Fruit fly (Drosophila melanogaster) whole organism, wandering third instar larva: ENCODE measurements around the gene CG43317.

Source experiments
- CG32264 ChIP-seq: fragments of 200-800 bp; sonication (Bioruptor generic); optimal IDR thresholded peaks from 2 replicates; lab custom pipeline; 2016; ENCODE audit warnings: missing biosample characterization, missing genetic modification characterization
- CG9705 ChIP-seq: fragments of 200-800 bp; sonication (Bioruptor generic); optimal IDR thresholded peaks from 2 replicates; lab custom pipeline; 2018; ENCODE audit warnings: missing biosample characterization, mild to moderate bottlenecking, missing genetic modification characterization
- CrebA ChIP-seq: fragments of 200-800 bp; sonication (Bioruptor generic); optimal IDR thresholded peaks from 2 replicates; lab custom pipeline; 2016; ENCODE audit warnings: missing biosample characterization, mild to moderate bottlenecking, missing genetic modification characterization, borderline replicate concordance
- Dif ChIP-seq: fragments of 200-275, 200-300 bp; sonication (Bioruptor generic); optimal IDR thresholded peaks from 2 replicates; lab custom pipeline; 2018; ENCODE audit warnings: missing biosample characterization, missing genetic modification characterization; ENCODE audit not compliant: partially characterized antibody
- GATAd ChIP-seq: sonication (Bioruptor generic); optimal IDR thresholded peaks from 2 replicates; lab custom pipeline; 2016; ENCODE audit warnings: missing biosample characterization, missing genetic modification characterization
- HLH106 ChIP-seq: fragments of 200-800 bp; optimal IDR thresholded peaks from 3 replicates; lab custom pipeline; 2019; ENCODE audit warnings: missing biosample characterization, mild to moderate bottlenecking, missing genetic modification characterization, moderate library complexity
- Hnf4 ChIP-seq: fragments of 200-800 bp; sonication (Bioruptor generic); optimal IDR thresholded peaks from 2 replicates; lab custom pipeline; 2016; ENCODE audit warnings: missing biosample characterization, mild to moderate bottlenecking, missing genetic modification characterization
- Hr78 ChIP-seq: fragments of >200 bp; optimal IDR thresholded peaks from 2 replicates; lab custom pipeline; 2017; ENCODE audit warnings: missing biosample characterization, missing genetic modification characterization
- Hr83 ChIP-seq: fragments of 200-300 bp; sonication (Bioruptor generic); optimal IDR thresholded peaks from 2 replicates; lab custom pipeline; 2016; ENCODE audit warnings: missing biosample characterization, mild to moderate bottlenecking, missing genetic modification characterization, moderate library complexity; ENCODE audit not compliant: poor library complexity, severe bottlenecking
- Jra ChIP-seq: sonication (Bioruptor generic); optimal IDR thresholded peaks from 2 replicates; lab custom pipeline; 2016; ENCODE audit warnings: missing biosample characterization, missing genetic modification characterization
- Mio ChIP-seq: sonication (Bioruptor generic); optimal IDR thresholded peaks from 2 replicates; lab custom pipeline; 2016; ENCODE audit warnings: missing biosample characterization, missing genetic modification characterization
- N ChIP-seq: fragments of >200 bp; optimal IDR thresholded peaks from 2 replicates; lab custom pipeline; 2018; ENCODE audit warnings: missing biosample characterization, missing external identifiers, missing genetic modification characterization
- OdsH ChIP-seq: fragments of 200-800 bp; sonication (Bioruptor generic); optimal IDR thresholded peaks from 2 replicates; lab custom pipeline; 2016; ENCODE audit warnings: missing biosample characterization, mild to moderate bottlenecking, missing genetic modification characterization
- Rel ChIP-seq, 2 experiments: fragments of 200-800 bp; sonication (Bioruptor generic) in 1 of 2; optimal IDR thresholded peaks; 2 replicates in 1 of 2; 3 replicates in 1 of 2; lab custom pipeline; 2016 to 2019; ENCODE audit warnings: mild to moderate bottlenecking in 2 of 2, missing biosample characterization in 2 of 2, missing genetic modification characterization in 2 of 2, moderate library complexity in 1 of 2
- Sp1 ChIP-seq: fragments of 200-800 bp; sonication (Bioruptor generic); optimal IDR thresholded peaks from 3 replicates; lab custom pipeline; 2019; ENCODE audit warnings: missing biosample characterization, mild to moderate bottlenecking, missing genetic modification characterization, moderate library complexity
- Vsx2 ChIP-seq: fragments of 200-300, 225-300 bp; sonication (Bioruptor generic); optimal IDR thresholded peaks from 2 replicates; lab custom pipeline; 2018; ENCODE audit warnings: missing biosample characterization, missing genetic modification characterization; ENCODE audit not compliant: partially characterized antibody
- br ChIP-seq: fragments of 200-800 bp; sonication (Bioruptor generic); optimal IDR thresholded peaks from 2 replicates; lab custom pipeline; 2016; ENCODE audit warnings: missing biosample characterization, missing genetic modification characterization
- dl ChIP-seq, 2 experiments: fragments of 175-275, 200-275 bp in 1 of 2; fragments of 200-275 bp in 1 of 2; sonication (Bioruptor generic); optimal IDR thresholded peaks; lab custom pipeline; 2018; ENCODE audit warnings: mild to moderate bottlenecking in 2 of 2, missing biosample characterization in 2 of 2, missing genetic modification characterization in 2 of 2, moderate library complexity in 2 of 2; ENCODE audit not compliant: partially characterized antibody in 2 of 2, insufficient read depth in 1 of 2
- dmrt93B ChIP-seq: fragments of 200-800 bp; sonication (Bioruptor generic); optimal IDR thresholded peaks from 2 replicates; lab custom pipeline; 2018; ENCODE audit warnings: missing biosample characterization, mild to moderate bottlenecking, missing genetic modification characterization
- ey ChIP-seq: fragments of 200-800 bp; sonication (Bioruptor generic); optimal IDR thresholded peaks from 2 replicates; lab custom pipeline; 2016; ENCODE audit warnings: missing biosample characterization, missing genetic modification characterization
- foxo ChIP-seq, 2 experiments: fragments of 200-800 bp; sonication (Bioruptor generic); optimal IDR thresholded peaks; 2 replicates in 1 of 2; 3 replicates in 1 of 2; lab custom pipeline; 2016 to 2017; ENCODE audit warnings: missing biosample characterization in 2 of 2, missing genetic modification characterization in 2 of 2
- fru ChIP-seq: fragments of 200-800 bp; sonication (Bioruptor generic); optimal IDR thresholded peaks from 3 replicates; lab custom pipeline; 2016; ENCODE audit warnings: missing biosample characterization, mild to moderate bottlenecking, missing genetic modification characterization
- h ChIP-seq: fragments of 200-800 bp; sonication (Bioruptor generic); optimal IDR thresholded peaks from 3 replicates; lab custom pipeline; 2016; ENCODE audit warnings: missing biosample characterization, mild to moderate bottlenecking, missing genetic modification characterization
- jim ChIP-seq: fragments of 175-275, 200-325 bp; sonication (Bioruptor generic); optimal IDR thresholded peaks from 2 replicates; lab custom pipeline; 2016; ENCODE audit warnings: missing biosample characterization, mild to moderate bottlenecking, missing genetic modification characterization
- lola ChIP-seq: fragments of >200 bp; optimal IDR thresholded peaks from 2 replicates; lab custom pipeline; 2017; ENCODE audit warnings: missing biosample characterization, missing genetic modification characterization
- psq ChIP-seq: fragments of 200-800 bp; sonication (Bioruptor generic); optimal IDR thresholded peaks from 3 replicates; lab custom pipeline; 2017; ENCODE audit warnings: missing biosample characterization, mild to moderate bottlenecking, missing genetic modification characterization, moderate library complexity
- rgr ChIP-seq: fragments of 200-800 bp; sonication (Bioruptor generic); optimal IDR thresholded peaks from 3 replicates; lab custom pipeline; 2016; ENCODE audit warnings: missing biosample characterization, mild to moderate bottlenecking, missing genetic modification characterization
- usp ChIP-seq: fragments of >200 bp; optimal IDR thresholded peaks from 2 replicates; lab custom pipeline; 2017; ENCODE audit warnings: missing biosample characterization, missing genetic modification characterization
- woc ChIP-seq: sonication (Bioruptor generic); optimal IDR thresholded peaks from 2 replicates; lab custom pipeline; 2016; ENCODE audit warnings: missing biosample characterization, mild to moderate bottlenecking, missing genetic modification characterization

Gene CG43317

DNA sequence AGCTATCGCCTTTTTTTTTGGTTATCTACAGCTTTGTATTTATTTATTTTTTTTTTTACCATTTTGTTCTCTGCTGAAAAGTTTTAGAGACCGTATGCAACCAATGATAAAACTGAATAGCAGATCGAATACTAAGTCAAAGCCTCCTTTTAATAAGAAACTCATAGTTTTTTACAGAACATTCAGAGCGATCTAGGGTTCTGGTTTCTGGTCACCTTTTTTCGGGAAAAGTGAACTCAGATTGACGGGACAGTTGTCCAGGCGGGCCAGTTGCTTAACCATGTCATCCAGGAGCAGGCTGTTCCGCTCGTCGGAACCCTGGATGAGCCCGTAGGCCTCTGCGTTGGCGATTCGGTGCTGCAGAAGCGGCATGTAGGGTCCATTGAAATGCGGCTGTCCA, 893 bp downstream of the CG43317 start, which contains the start of gene CG43318:
Gene CG43318, minus strand, starts transcription at position 101 of the 400 bp plus-strand sequence.
- TF ChIP-seq lola: no peak
- TF ChIP-seq usp (GFP tag; lab: Kevin White, UChicago): no peak
- TF ChIP-seq CG32264: no peak
- no peak for TF ChIP-seq br (GFP tag; lab: Kevin White, UChicago)
- TF ChIP-seq psq (GFP tag; lab: Kevin White, UChicago): no peak
- no peak for TF ChIP-seq Hnf4 (GFP tag; lab: Kevin White, UChicago)

DNA sequence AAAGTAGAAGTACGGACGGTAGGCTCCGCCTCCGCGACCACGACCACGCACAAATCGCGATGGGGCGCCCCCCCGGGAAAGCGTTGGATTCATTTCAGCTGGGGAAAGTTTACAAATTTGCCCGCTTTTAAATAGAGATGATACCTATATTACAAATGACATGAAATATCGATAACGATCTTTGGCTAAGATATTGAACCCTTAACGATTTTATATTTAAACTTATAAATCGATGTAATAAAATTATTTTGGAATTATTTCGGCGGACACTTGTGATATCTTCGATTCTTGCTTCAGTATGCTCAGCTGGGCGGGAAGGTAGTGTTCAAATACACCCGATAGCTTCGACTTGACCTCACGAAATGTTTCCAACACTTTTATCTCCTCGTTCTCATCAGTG, 1.7 kb downstream of the CG43317 start, which contains the start of gene rec:
Gene rec, minus strand, starts transcription at position 108 of the 400 bp plus-strand sequence.
- TF ChIP-seq dmrt93B (no peak), HLH106 (tag; lab: Kevin White, UChicago) (no peak), jim (no peak), lola (no peak), CG32264 (no peak), woc (no peak)
- TF ChIP-seq, all 38 proteins: peak for 0

DNA sequence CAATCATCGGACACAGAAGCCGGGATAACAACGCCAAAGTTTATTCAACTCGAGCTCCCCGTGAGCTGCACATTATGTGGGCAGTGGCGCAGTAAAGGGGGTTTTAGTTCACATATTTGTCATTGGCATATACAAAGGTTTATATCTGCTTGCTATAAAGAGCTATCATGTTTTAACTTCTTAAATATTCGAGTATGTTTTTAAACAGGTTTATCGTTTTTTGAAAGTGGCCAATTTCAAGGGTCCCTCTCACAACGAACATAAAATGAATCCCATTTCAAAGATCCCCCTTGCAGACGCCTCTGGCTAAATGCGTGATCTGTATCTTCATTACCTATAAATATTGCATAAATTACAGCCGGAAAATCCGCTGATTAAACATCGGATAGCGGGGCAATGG, 6.7 kb downstream of the CG43317 start:
- TF ChIP-seq Hnf4 (GFP tag; lab: Kevin White, UChicago) (no peak), dmrt93B (peak; percentile 57), CG32264 (peak; percentile 34), Hr83 (GFP tag; lab: Kevin White, UChicago) (no peak), Jra (GFP tag; lab: Kevin White, UChicago) (no peak), CrebA (no peak), br (GFP tag; lab: Kevin White, UChicago) (peak; percentile 70), fru (GFP tag; lab: Kevin White, UChicago) (peak; percentile 58), jim (no peak), ey (GFP tag; lab: Kevin White, UChicago) (peak; percentile 57), HLH106 (tag; lab: Kevin White, UChicago) (peak; percentile 84), N (GFP tag; lab: Kevin White, UChicago) (no peak), OdsH (GFP tag; lab: Kevin White, UChicago) (peak; percentile 57), Vsx2 (GFP tag; lab: Kevin White, UChicago) (no peak), rgr (GFP tag; lab: Kevin White, UChicago) (peak; percentile 45), Rel (GFP tag; optimal IDR thresholded peaks at IDR 0.05; lab: Kevin White, UChicago) (no peak), Rel (tag; optimal IDR thresholded peaks at IDR 0.05; lab: Kevin White, UChicago) (peak; percentile 46), psq (GFP tag; lab: Kevin White, UChicago) (peak; percentile 43), Sp1 (GFP tag; lab: Kevin White, UChicago) (peak; percentile 77), h (GFP tag; lab: Kevin White, UChicago) (peak; percentile 48), foxo (GFP tag; optimal IDR thresholded peaks at IDR 0.05; lab: Kevin White, UChicago) (peak in 1 of 2 experiments; percentile 50), GATAd (GFP tag; lab: Kevin White, UChicago) (no peak), CG9705 (GFP tag; lab: Kevin White, UChicago) (peak; percentile 56)

DNA sequence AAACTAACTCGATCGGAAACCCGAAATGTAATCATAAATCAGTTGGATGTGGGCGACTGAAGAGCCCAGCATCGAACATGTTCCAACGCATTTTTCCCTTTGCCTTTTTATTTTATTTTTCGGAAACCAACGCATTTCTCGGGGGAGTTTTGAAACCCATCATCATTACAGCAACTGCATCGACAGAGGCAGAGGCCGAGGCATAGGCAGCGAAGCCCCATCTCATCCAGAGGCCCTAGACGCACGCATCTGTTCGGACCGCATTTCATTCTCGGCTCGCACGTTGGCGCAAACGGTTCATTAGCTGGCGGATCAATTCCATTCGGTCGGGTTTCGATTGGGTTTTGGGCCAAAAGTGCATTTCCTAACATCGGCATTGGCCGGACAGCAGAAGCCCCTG, 8.7 kb downstream of the CG43317 start, which contains the start of gene CG4576:
Gene CG4576, plus strand, starts transcription at position 227 of the 400 bp plus-strand sequence.
- TF ChIP-seq Dif (GFP tag; lab: Kevin White, UChicago): no peak
- TF ChIP-seq Jra (GFP tag; lab: Kevin White, UChicago): no peak
- no peak for TF ChIP-seq dl (GFP tag; optimal IDR thresholded peaks at IDR 0.05; lab: Kevin White, UChicago; ENCODE audit: insufficient read depth in 1 of 2, partially characterized antibody in 2 of 2)
- TF ChIP-seq HLH106 (tag; lab: Kevin White, UChicago): no peak
- no peak for TF ChIP-seq Mio (GFP tag; lab: Kevin White, UChicago)
- TF ChIP-seq CG32264: no peak
- TF ChIP-seq OdsH (GFP tag; lab: Kevin White, UChicago): no peak
- TF ChIP-seq CG9705 (GFP tag; lab: Kevin White, UChicago): no peak
- no peak for TF ChIP-seq Sp1 (GFP tag; lab: Kevin White, UChicago)
- TF ChIP-seq Hr83 (GFP tag; lab: Kevin White, UChicago): no peak
- no peak for TF ChIP-seq Hnf4 (GFP tag; lab: Kevin White, UChicago)
- no peak for TF ChIP-seq Hr78
- no peak for TF ChIP-seq usp (GFP tag; lab: Kevin White, UChicago)
- no peak for TF ChIP-seq psq (GFP tag; lab: Kevin White, UChicago)
- no peak for TF ChIP-seq CrebA
- TF ChIP-seq fru (GFP tag; lab: Kevin White, UChicago): no peak
- TF ChIP-seq woc: no peak
